Fruit fly (Drosophila melanogaster) S2 (cell line): ENCODE data around the gene CG7183.

Source experiments
- CG8478 ChIP-seq: fragments of >200 bp; optimal IDR thresholded peaks from 2 replicates; lab custom pipeline; 2018
- CTCF ChIP-seq, 2 experiments: fragments of >200 bp; optimal IDR thresholded peaks; 2 replicates each; lab custom pipeline; 2018

DNA sequence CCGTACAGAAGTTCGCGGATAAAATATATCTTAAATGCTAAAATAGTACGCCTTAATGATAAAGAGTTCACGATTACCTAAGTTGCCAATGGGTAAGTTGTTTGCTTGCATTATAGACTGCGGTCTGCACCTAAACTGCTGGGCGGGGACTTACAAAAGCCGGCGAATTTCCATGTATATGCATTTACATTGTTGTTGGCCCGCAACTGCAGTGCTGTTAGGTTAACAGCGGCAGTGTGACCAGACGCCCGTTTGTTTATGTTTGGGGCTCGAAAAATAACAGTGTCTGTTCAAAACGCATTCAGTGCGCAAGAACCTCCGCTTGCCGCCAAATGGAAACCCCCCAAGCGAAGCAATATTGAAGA is 20.6 kb downstream of the CG7183 start:
- TF ChIP-seq CG8478 (no peak), CTCF (optimal IDR thresholded peaks at IDR 0.05; lab: Kevin White, UChicago) (no peak)
